2 fruit fly cellular contexts compared by ENCODE assay signal in the genomic region with DNA sequence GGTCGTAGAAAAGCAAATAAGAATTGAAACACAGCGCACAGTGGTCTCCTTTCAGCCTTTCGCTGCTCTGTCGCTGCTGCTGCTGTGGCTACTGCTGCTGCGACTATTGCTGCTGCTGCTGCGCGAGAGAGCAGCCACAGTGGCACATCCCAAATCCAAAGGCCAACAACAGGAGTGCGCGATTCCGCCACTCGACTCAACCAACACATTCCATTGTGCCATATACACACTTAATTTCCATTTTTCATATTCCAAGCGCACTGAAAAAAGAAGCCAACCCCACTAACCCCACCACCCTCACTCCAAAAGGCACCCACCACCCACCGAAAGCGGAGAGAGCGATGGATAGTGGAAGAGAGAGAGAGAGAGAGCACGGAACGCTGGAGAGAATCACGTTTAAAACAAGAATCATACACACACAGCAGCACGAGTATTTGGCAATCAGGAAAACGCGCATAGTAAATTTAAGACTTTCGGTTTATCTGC.
TF ChIP-seq lines count a peak whose summit lies in the region.

No protein-coding gene starts in this region.

- TF ChIP-seq CTCF in whole organism, embryonic (GFP tag; optimal IDR thresholded peaks at IDR 0.05; lab: Kevin White, UChicago): no peak

TF ChIP-seq in whole organism, embryonic, 481 proteins besides CTCF, POLR2A, EP300 and RAD21 (continues in another document):
- TF ChIP-seq abd-A (tag; optimal IDR thresholded peaks at IDR 0.05; lab: Kevin White, UChicago) (peak; percentile 92), row (GFP tag; IDR thresholded peaks at IDR 0.05; lab: Robert Waterston, UW) (peak; percentile 26; the same call in 1 of the 3 replicates), Blimp-1 (GFP tag; optimal IDR thresholded peaks at IDR 0.05; lab: Kevin White, UChicago) (no peak), cwo (GFP tag; optimal IDR thresholded peaks at IDR 0.05; lab: Kevin White, UChicago) (peak; percentile 43), nerfin-2 (GFP tag; IDR thresholded peaks at IDR 0.05; lab: Robert Waterston, UW; ENCODE audit: partially characterized antibody) (0 out of 2 replicates have a peak, but pooled peaks have one; percentile 11), Rfx (GFP tag; IDR thresholded peaks at IDR 0.05; lab: Robert Waterston, UW) (peak; percentile 33; the same call in 1 of the 2 replicates), CG10462 (GFP tag; optimal IDR thresholded peaks at IDR 0.05; lab: Kevin White, UChicago) (no peak), tna (GFP tag; IDR thresholded peaks at IDR 0.05; lab: Robert Waterston, UW; ENCODE audit: partially characterized antibody) (no peak), nerfin-1 (tag; optimal IDR thresholded peaks at IDR 0.05; lab: Kevin White, UChicago) (peak; percentile 84), MBD-R2 (GFP tag; IDR thresholded peaks at IDR 0.05; lab: Robert Waterston, UW) (peak; percentile 20; the same call in 1 of the 2 replicates), bbx (GFP tag; IDR thresholded peaks at IDR 0.05; lab: Robert Waterston, UW; ENCODE audit: partially characterized antibody) (peak; percentile 34; the same call in 1 of the 2 replicates), salm (tag; optimal IDR thresholded peaks at IDR 0.05; lab: Kevin White, UChicago) (no peak), CG10274 (GFP tag; optimal IDR thresholded peaks at IDR 0.05; lab: Kevin White, UChicago) (no peak), sna (GFP tag; IDR thresholded peaks at IDR 0.05; lab: Robert Waterston, UW; ENCODE audit: partially characterized antibody) (0 out of 2 replicates have a peak, but pooled peaks have one; percentile 26), CG18262 (tag; optimal IDR thresholded peaks at IDR 0.05; lab: Kevin White, UChicago) (no peak), Bgb (GFP tag; IDR thresholded peaks at IDR 0.05; lab: Robert Waterston, UW; ENCODE audit: partially characterized antibody) (peak; percentile 20; the same call in 1 of the 2 replicates), CG6175 (GFP tag; IDR thresholded peaks at IDR 0.05; lab: Robert Waterston, UW) (0 out of 3 replicates have a peak, but pooled peaks have one; percentile 57), z (GFP tag; IDR thresholded peaks at IDR 0.05; lab: Robert Waterston, UW) (peak; percentile 69; the same call in 2 of the 3 replicates), ranshi (GFP tag; IDR thresholded peaks at IDR 0.05; lab: Robert Waterston, UW) (0 out of 2 replicates have a peak, but pooled peaks have one; percentile 6), CG10543 (GFP tag; optimal IDR thresholded peaks at IDR 0.05; lab: Kevin White, UChicago) (peak; percentile 5), Adf1 (GFP tag; IDR thresholded peaks at IDR 0.05; lab: Robert Waterston, UW) (peak; percentile 86), Hmr (GFP tag; optimal IDR thresholded peaks at IDR 0.05; lab: Kevin White, UChicago) (peak; percentile 24), Trl (optimal IDR thresholded peaks at IDR 0.05; lab: Kevin White, UChicago) (peak; percentile 79 to 88), Trl (GFP tag; optimal IDR thresholded peaks at IDR 0.05; lab: Kevin White, UChicago) (no peak), yki (optimal IDR thresholded peaks at IDR 0.05; lab: Kevin White, UChicago) (peak; percentile 22), bcd (GFP tag; optimal IDR thresholded peaks at IDR 0.05; lab: Kevin White, UChicago) (no peak), ewg (GFP tag; optimal IDR thresholded peaks at IDR 0.05; lab: Kevin White, UChicago) (peak; percentile 25), crol (GFP tag; IDR thresholded peaks at IDR 0.05; lab: Robert Waterston, UW) (peak; percentile 64), sd (tag; optimal IDR thresholded peaks at IDR 0.05; lab: Kevin White, UChicago) (peak; percentile 88), CG18599 (GFP tag; optimal IDR thresholded peaks at IDR 0.05; lab: Kevin White, UChicago) (peak; percentile 13), lmd (GFP tag; IDR thresholded peaks at IDR 0.05; lab: Robert Waterston, UW) (no peak), CG4360 (GFP tag; IDR thresholded peaks at IDR 0.05; lab: Robert Waterston, UW) (no peak), Med (GFP tag; lab: Kevin White, UChicago) (peak; percentile 61), CG10959 (GFP tag; IDR thresholded peaks at IDR 0.05; lab: Robert Waterston, UW) (0 out of 2 replicates have a peak, but pooled peaks have one; percentile 7), CG32532 (GFP tag; IDR thresholded peaks at IDR 0.05; lab: Robert Waterston, UW) (peak; percentile 47), slbo (GFP tag; IDR thresholded peaks at IDR 0.05; lab: Robert Waterston, UW) (peak; percentile 4; the same call in 1 of the 2 replicates), CG32767 (GFP tag; IDR thresholded peaks at IDR 0.05; lab: Robert Waterston, UW) (peak; percentile 50; the same call in 1 of the 2 replicates), CG34422 (GFP tag; IDR thresholded peaks at IDR 0.05; lab: Robert Waterston, UW) (0 out of 3 replicates have a peak, but pooled peaks have one; percentile 12)

TF ChIP-seq in whole organism, prepupa, 60 proteins besides CTCF, POLR2A, EP300 and RAD21:
- 0 out of 3 replicates have a peak, but pooled peaks have one; percentile 25 for TF ChIP-seq CG6163 (GFP tag; IDR thresholded peaks at IDR 0.05; lab: Robert Waterston, UW)
- no peak for TF ChIP-seq Hr39 (GFP tag; optimal IDR thresholded peaks at IDR 0.05; lab: Kevin White, UChicago)
